Worm (Caenorhabditis elegans): Measurements from ENCODE around the gene C36C5.14.
A peak's percentile ranks its signal among the peaks of the same experiment; 100 is the strongest.

C36C5.14 gene

ce11 chrV:3195814-3196213 lies 30.5 kb upstream of the C36C5.14 start:
- TF ChIP-seq unc-42 (tag; optimal IDR thresholded peaks at IDR 0.05), result no peak
- no peak for TF ChIP-seq ama-1 (optimal IDR thresholded peaks at IDR 0.05)
- no peak for TF ChIP-seq tbx-2 (tag; optimal IDR thresholded peaks at IDR 0.05)
- no peak for TF ChIP-seq ceh-19 (GFP tag; optimal IDR thresholded peaks at IDR 0.05)
- TF ChIP-seq ceh-31 (tag; optimal IDR thresholded peaks at IDR 0.05), result no peak
- no peak for TF ChIP-seq ceh-2 (tag; optimal IDR thresholded peaks at IDR 0.05)
- peak; percentile 89 for TF ChIP-seq nfya-1 (tag; optimal IDR thresholded peaks at IDR 0.05)

DNA sequence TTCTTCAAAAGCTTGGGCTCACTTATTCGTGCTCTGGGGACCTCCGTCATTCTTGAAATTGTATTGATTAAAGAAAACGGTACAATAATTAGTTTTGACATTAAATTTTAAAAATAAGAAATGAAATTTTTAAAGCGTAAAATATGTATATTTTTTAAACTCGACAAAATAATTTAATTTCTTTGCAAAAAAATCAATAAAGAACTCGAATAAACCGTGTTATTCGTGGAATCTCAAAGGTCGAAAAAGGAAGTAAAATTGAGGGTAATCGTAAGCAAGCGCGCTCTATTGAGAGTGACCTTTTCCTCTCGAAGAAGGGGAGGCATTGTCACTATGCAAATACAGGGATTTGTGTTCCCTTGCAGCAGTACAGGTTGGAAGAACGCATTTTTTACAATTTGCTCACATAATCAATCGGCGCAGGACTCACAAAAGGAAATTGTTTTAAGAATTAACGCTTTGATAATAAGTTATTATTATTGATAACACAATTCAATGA lies 29.7 kb upstream of the C36C5.14 start, which contains the start of gene Y73C8B.2:
Y73C8B.2 (minus strand) TSS at position 51 of the 499 bp plus-strand sequence.
- TF ChIP-seq Y22D7AL.16 (tag; optimal IDR thresholded peaks at IDR 0.05) (no peak), npax-4 (tag; optimal IDR thresholded peaks at IDR 0.05) (no peak), zip-5 (tag; optimal IDR thresholded peaks at IDR 0.05) (no peak)

DNA sequence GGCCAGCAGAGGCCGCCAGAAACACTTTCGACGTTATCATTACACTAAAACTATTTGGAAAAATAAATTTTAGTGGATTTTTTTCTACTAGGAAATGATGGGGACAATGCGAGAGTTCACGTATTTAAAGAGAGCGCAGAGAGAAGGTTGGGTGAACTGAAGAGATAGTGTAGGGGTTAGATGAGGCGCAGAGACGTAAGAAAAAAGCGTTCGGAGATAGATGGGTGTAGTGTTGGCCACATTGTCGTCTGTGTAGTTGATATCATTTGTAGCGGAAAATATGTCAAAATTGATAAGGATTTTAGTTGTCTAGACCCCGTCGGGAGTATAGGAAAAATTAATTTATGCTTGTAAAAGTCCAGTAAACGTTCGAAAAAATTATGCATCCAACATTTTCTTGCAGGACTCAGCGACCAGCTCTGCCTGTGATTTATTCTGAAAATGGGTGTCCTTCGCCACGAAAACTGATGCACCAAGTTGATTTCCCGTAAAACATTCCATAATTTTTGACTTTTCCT lies 27.8 kb upstream of the C36C5.14 start, which contains the start of the genes Y73C8B.3 and Y73C8B.9:
Y73C8B.3 (minus strand) TSS at position 147 of the 518 bp plus-strand sequence.
Y73C8B.9 (plus strand) TSS at position 468 of the 518 bp plus-strand sequence.
- TF ChIP-seq tbx-7 (tag; optimal IDR thresholded peaks at IDR 0.05) (no peak), ztf-16 (tag; optimal IDR thresholded peaks at IDR 0.05) (no peak), ceh-24 (tag; optimal IDR thresholded peaks at IDR 0.05) (no peak), unc-86 (tag; optimal IDR thresholded peaks at IDR 0.05) (no peak), ceh-18 (tag; optimal IDR thresholded peaks at IDR 0.05) (no peak), ttx-3 (tag; optimal IDR thresholded peaks at IDR 0.05) (no peak), elt-2 (tag; optimal IDR thresholded peaks at IDR 0.05) (peak; percentile 74), nhr-232 (tag; optimal IDR thresholded peaks at IDR 0.05) (no peak), ceh-30 (tag; optimal IDR thresholded peaks at IDR 0.05) (peak; percentile 90), tbx-2 (tag; optimal IDR thresholded peaks at IDR 0.05) (no peak), unc-3 (GFP tag; conservative IDR thresholded peaks at IDR 0.05) (no peak), unc-3 (tag; optimal IDR thresholded peaks at IDR 0.05) (no peak)

- no peak for TF ChIP-seq ama-1 (optimal IDR thresholded peaks at IDR 0.05)
- TF ChIP-seq fkh-6 (tag; optimal IDR thresholded peaks at IDR 0.05), result no peak
- TF ChIP-seq gmeb-2 (tag; optimal IDR thresholded peaks at IDR 0.05), result no peak
- no peak for TF ChIP-seq elt-2 (tag; optimal IDR thresholded peaks at IDR 0.05)
- no peak for TF ChIP-seq odd-2 (tag; optimal IDR thresholded peaks at IDR 0.05)
- no peak for TF ChIP-seq nhr-11 (tag; optimal IDR thresholded peaks at IDR 0.05)
- TF ChIP-seq unc-42 (tag; optimal IDR thresholded peaks at IDR 0.05), result no peak
- no peak for TF ChIP-seq fkh-10 (GFP tag; optimal IDR thresholded peaks at IDR 0.05)
- TF ChIP-seq lin-11 (tag; optimal IDR thresholded peaks at IDR 0.05), result no peak
- no peak for TF ChIP-seq C38D4.7 (GFP tag; optimal IDR thresholded peaks at IDR 0.05)
- no peak for TF ChIP-seq ceh-34 (tag; optimal IDR thresholded peaks at IDR 0.05)
- no peak for TF ChIP-seq pag-3 (tag; optimal IDR thresholded peaks at IDR 0.05; ENCODE audit: borderline replicate concordance)
- TF ChIP-seq tbx-2 (tag; optimal IDR thresholded peaks at IDR 0.05), result no peak
Observed at ce11 chrV:3188043-3188442, 22.7 kb upstream of the C36C5.14 start, which contains the start of gene lag-2. Gene lag-2, plus strand, starts transcription at chrV:3188343.

ce11 chrV:3185855-3186254 lies 20.5 kb upstream of the C36C5.14 start:
- TF ChIP-seq ztf-16 (tag; optimal IDR thresholded peaks at IDR 0.05), result no peak
- no peak for TF ChIP-seq pqm-1 (tag; optimal IDR thresholded peaks at IDR 0.05)
- no peak for TF ChIP-seq K02D7.2 (tag; optimal IDR thresholded peaks at IDR 0.05)

- TF ChIP-seq nhr-232 (tag; optimal IDR thresholded peaks at IDR 0.05) (no peak), ceh-31 (tag; optimal IDR thresholded peaks at IDR 0.05) (no peak), hlh-6 (tag; optimal IDR thresholded peaks at IDR 0.05) (no peak), ceh-2 (tag; optimal IDR thresholded peaks at IDR 0.05) (no peak), dmd-4 (tag; optimal IDR thresholded peaks at IDR 0.05; ENCODE audit: borderline replicate concordance) (no peak), ceh-45 (GFP tag; IDR thresholded peaks at IDR 0.05) (no peak), unc-42 (tag; optimal IDR thresholded peaks at IDR 0.05) (no peak), pha-2 (tag; optimal IDR thresholded peaks at IDR 0.05) (no peak), rnt-1 (tag; optimal IDR thresholded peaks at IDR 0.05) (no peak), ahr-1 (tag; optimal IDR thresholded peaks at IDR 0.05) (no peak), ceh-30 (tag; optimal IDR thresholded peaks at IDR 0.05) (no peak), hlh-30 (tag; optimal IDR thresholded peaks at IDR 0.05; ENCODE audit: insufficient read depth) (no peak)
Observed at ce11 chrV:3176161-3176560, 10.8 kb upstream of the C36C5.14 start, which contains the start of gene srab-8. Gene srab-8, plus strand, starts transcription at chrV:3176461.
